Fruit fly (Drosophila melanogaster) whole organism, embryonic: ENCODE data around the gene Tace.

ENCODE experiments used
- Atf6 ChIP-seq: fragments of 200-800 bp; sonication (Bioruptor generic); IDR thresholded peaks from 2 replicates; pipeline ENCODE4 v1.3.6; 2022; ENCODE audit warnings: missing biosample characterization, missing genetic modification characterization
- B-H2 ChIP-seq: fragments of 200-800 bp; sonication (Bioruptor generic); optimal IDR thresholded peaks from 2 replicates; lab custom pipeline; 2018; ENCODE audit warnings: missing biosample characterization, mild to moderate bottlenecking, missing genetic modification characterization
- BEAF-32 ChIP-seq: fragments of 200-800 bp; sonication (Bioruptor generic); optimal IDR thresholded peaks from 3 replicates; lab custom pipeline; 2017; ENCODE audit warnings: missing biosample characterization, missing genetic modification characterization, mild to moderate bottlenecking, moderate library complexity, missing genetic modification reagents
- Bgb ChIP-seq: fragments of 200-800 bp; sonication (Bioruptor generic); IDR thresholded peaks from 2 replicates; pipeline ENCODE4 v1.3.6; 2022; ENCODE audit warnings: missing biosample characterization, missing genetic modification characterization; ENCODE audit not compliant: partially characterized antibody
- CG10267 ChIP-seq: fragments of 200-800 bp; sonication (Bioruptor generic); optimal IDR thresholded peaks from 2 replicates; lab custom pipeline; 2018; ENCODE audit warnings: missing biosample characterization, mild to moderate bottlenecking, missing genetic modification characterization, moderate library complexity
- CG12071 ChIP-seq: fragments of 200-800 bp; sonication (Bioruptor generic); optimal IDR thresholded peaks from 3 replicates; lab custom pipeline; 2018; ENCODE audit warnings: missing biosample characterization, mild to moderate bottlenecking, missing genetic modification characterization
- CG12744 ChIP-seq: fragments of 200-800 bp; sonication (Bioruptor generic); optimal IDR thresholded peaks from 2 replicates; lab custom pipeline; 2016; ENCODE audit warnings: missing biosample characterization, missing genetic modification characterization
- CG14710 ChIP-seq: fragments of 200-800 bp; sonication (Bioruptor generic); optimal IDR thresholded peaks from 3 replicates; lab custom pipeline; 2019; ENCODE audit warnings: missing biosample characterization, mild to moderate bottlenecking, missing genetic modification characterization, moderate library complexity
- CG14860 ChIP-seq: fragments of 200-800 bp; sonication (Bioruptor generic); IDR thresholded peaks from 3 replicates; pipeline ENCODE4 v1.3.6; 2022; ENCODE audit warnings: missing biosample characterization, missing genetic modification characterization; ENCODE audit not compliant: partially characterized antibody
- CG1603 ChIP-seq: fragments of 200-800 bp; sonication (Bioruptor generic); optimal IDR thresholded peaks from 2 replicates; lab custom pipeline; 2019; ENCODE audit warnings: missing biosample characterization, mild to moderate bottlenecking, missing genetic modification characterization, moderate library complexity
- CG2129 ChIP-seq: fragments of 200-800 bp; sonication (Bioruptor generic); IDR thresholded peaks from 2 replicates; pipeline ENCODE4 v1.3.6; 2022; ENCODE audit warnings: missing biosample characterization, missing genetic modification characterization; ENCODE audit not compliant: partially characterized antibody
- CG3163 ChIP-seq: fragments of 200-800 bp; sonication (Bioruptor generic); optimal IDR thresholded peaks from 3 replicates; lab custom pipeline; 2016; ENCODE audit warnings: missing biosample characterization, missing genetic modification characterization
- CG4282 ChIP-seq: fragments of 200-800 bp; sonication (Bioruptor generic); optimal IDR thresholded peaks from 2 replicates; lab custom pipeline; 2016; ENCODE audit warnings: missing biosample characterization, missing genetic modification characterization
- CG4617 ChIP-seq: fragments of 200-800 bp; sonication (Bioruptor generic); optimal IDR thresholded peaks from 3 replicates; lab custom pipeline; 2016; ENCODE audit warnings: missing biosample characterization, missing genetic modification characterization, borderline replicate concordance
- CG6791 ChIP-seq: fragments of 200-800 bp; sonication (Bioruptor generic); IDR thresholded peaks from 3 replicates; pipeline ENCODE4 v1.3.6; 2022; ENCODE audit warnings: missing biosample characterization, missing genetic modification characterization; ENCODE audit not compliant: partially characterized antibody
- CG8765 ChIP-seq: fragments of 200-800 bp; sonication (Bioruptor generic); IDR thresholded peaks from 2 replicates; pipeline ENCODE4 v1.3.6; 2022; ENCODE audit warnings: missing biosample characterization, missing genetic modification characterization
- Chrac-16 ChIP-seq: fragments of 200-800 bp; sonication (Bioruptor generic); optimal IDR thresholded peaks from 3 replicates; lab custom pipeline; 2016; ENCODE audit warnings: missing biosample characterization, missing genetic modification characterization
- Dfd ChIP-seq, 2 experiments: fragments of >200 bp; optimal IDR thresholded peaks; 2 replicates each; lab custom pipeline; 2017; ENCODE audit warnings: missing biosample characterization in 2 of 2, missing genetic modification characterization in 2 of 2
- Dll ChIP-seq: fragments of 200-800 bp; sonication (Bioruptor generic); IDR thresholded peaks from 4 replicates; pipeline ENCODE4 v1.3.6; 2022; ENCODE audit warnings: missing biosample characterization, missing genetic modification characterization; ENCODE audit not compliant: partially characterized antibody
- Dref ChIP-seq: fragments of 200-800 bp; sonication (Bioruptor generic); IDR thresholded peaks from 2 replicates; pipeline ENCODE4 v1.3.6; 2022; ENCODE audit warnings: missing biosample characterization, missing genetic modification characterization
- E2f2 ChIP-seq: fragments of 200-800 bp; sonication (Bioruptor generic); IDR thresholded peaks from 2 replicates; pipeline ENCODE4 v1.3.6; 2022; ENCODE audit warnings: missing biosample characterization, missing genetic modification characterization
- MBD-R2 ChIP-seq: fragments of 200-800 bp; sonication (Bioruptor generic); IDR thresholded peaks from 2 replicates; pipeline ENCODE4 v1.3.6; 2022; ENCODE audit warnings: missing biosample characterization, missing genetic modification characterization
- Meics ChIP-seq: fragments of 200-800 bp; sonication (Bioruptor generic); optimal IDR thresholded peaks from 2 replicates; lab custom pipeline; 2017; ENCODE audit warnings: missing biosample characterization, mild to moderate bottlenecking, missing genetic modification characterization
- Myb ChIP-seq: fragments of 200-800 bp; sonication (Bioruptor generic); optimal IDR thresholded peaks from 2 replicates; lab custom pipeline; 2016; ENCODE audit warnings: missing biosample characterization, missing genetic modification characterization
- Scr ChIP-seq: fragments of 200-800 bp; sonication (Bioruptor generic); IDR thresholded peaks from 2 replicates; pipeline ENCODE4 v1.3.6; 2022; ENCODE audit warnings: missing biosample characterization, missing genetic modification characterization; ENCODE audit not compliant: partially characterized antibody
- Sin3A ChIP-seq: fragments of >200 bp; optimal IDR thresholded peaks from 2 replicates; lab custom pipeline; 2018
- Sox102F ChIP-seq: fragments of 200-800 bp; sonication (Bioruptor generic); optimal IDR thresholded peaks from 2 replicates; lab custom pipeline; 2018; ENCODE audit warnings: missing biosample characterization, mild to moderate bottlenecking, missing genetic modification characterization, moderate library complexity
- Sry-δ ChIP-seq: fragments of 200-800 bp; sonication (Bioruptor generic); optimal IDR thresholded peaks from 2 replicates; lab custom pipeline; 2016; ENCODE audit warnings: missing biosample characterization, missing genetic modification characterization
- YL-1 ChIP-seq: fragments of 200-800 bp; sonication (Bioruptor generic); optimal IDR thresholded peaks from 3 replicates; lab custom pipeline; 2017; ENCODE audit warnings: missing biosample characterization, mild to moderate bottlenecking, missing genetic modification characterization
- aop ChIP-seq: fragments of 200-800 bp; sonication (Bioruptor generic); IDR thresholded peaks from 2 replicates; pipeline ENCODE4 v1.3.6; 2022; ENCODE audit warnings: missing biosample characterization, missing genetic modification characterization
- bbx ChIP-seq: fragments of 200-800 bp; sonication (Bioruptor generic); IDR thresholded peaks from 2 replicates; pipeline ENCODE4 v1.3.6; 2022; ENCODE audit warnings: missing biosample characterization, missing genetic modification characterization; ENCODE audit not compliant: partially characterized antibody
- hb ChIP-seq: fragments of 200-800 bp; sonication (Bioruptor generic); IDR thresholded peaks from 3 replicates; pipeline ENCODE4 v1.3.6; 2022; ENCODE audit warnings: missing biosample characterization, missing genetic modification characterization; ENCODE audit not compliant: partially characterized antibody
- hbn ChIP-seq: fragments of 200-800 bp; sonication (Bioruptor generic); IDR thresholded peaks from 2 replicates; pipeline ENCODE4 v1.3.6; 2022; ENCODE audit warnings: missing biosample characterization, missing genetic modification characterization; ENCODE audit not compliant: partially characterized antibody
- inv ChIP-seq: fragments of 200-800 bp; sonication (Bioruptor generic); IDR thresholded peaks from 2 replicates; pipeline ENCODE4 v1.3.6; 2022; ENCODE audit warnings: missing biosample characterization, missing genetic modification characterization; ENCODE audit not compliant: partially characterized antibody
- knrl ChIP-seq: fragments of 200-800 bp; sonication (Bioruptor generic); IDR thresholded peaks from 3 replicates; pipeline ENCODE4 v1.3.6; 2022; ENCODE audit warnings: missing biosample characterization, missing genetic modification characterization; ENCODE audit not compliant: partially characterized antibody
- nau ChIP-seq: fragments of 200-800 bp; sonication (Bioruptor generic); optimal IDR thresholded peaks from 3 replicates; lab custom pipeline; 2017; ENCODE audit warnings: missing biosample characterization, mild to moderate bottlenecking, missing genetic modification characterization, missing genetic modification reagents
- pho ChIP-seq: fragments of 200-800 bp; sonication (Bioruptor generic); optimal IDR thresholded peaks from 2 replicates; lab custom pipeline; 2016; ENCODE audit warnings: missing biosample characterization, missing genetic modification characterization
- phol ChIP-seq: fragments of 200-800 bp; sonication (Bioruptor generic); optimal IDR thresholded peaks from 3 replicates; lab custom pipeline; 2018; ENCODE audit warnings: missing biosample characterization, mild to moderate bottlenecking, missing genetic modification characterization, moderate library complexity
- pzg ChIP-seq: fragments of 200-800 bp; sonication (Bioruptor generic); optimal IDR thresholded peaks from 3 replicates; lab custom pipeline; 2018; ENCODE audit warnings: missing biosample characterization, mild to moderate bottlenecking, missing genetic modification characterization, moderate library complexity
- rib ChIP-seq: fragments of 200-800 bp; sonication (Bioruptor generic); IDR thresholded peaks from 2 replicates; pipeline ENCODE4 v1.3.6; 2022; ENCODE audit warnings: missing biosample characterization, missing genetic modification characterization
- sd ChIP-seq: fragments of 200-800 bp; sonication (Bioruptor generic); optimal IDR thresholded peaks from 3 replicates; lab custom pipeline; 2018; ENCODE audit warnings: missing biosample characterization, mild to moderate bottlenecking, missing genetic modification characterization, moderate library complexity
- sna ChIP-seq: fragments of 200-800 bp; sonication (Bioruptor generic); IDR thresholded peaks from 2 replicates; pipeline ENCODE4 v1.3.6; 2022; ENCODE audit warnings: missing biosample characterization, missing genetic modification characterization; ENCODE audit not compliant: partially characterized antibody
- sob ChIP-seq: fragments of 200-800 bp; sonication (Bioruptor generic); IDR thresholded peaks from 2 replicates; pipeline ENCODE4 v1.3.6; 2022; ENCODE audit warnings: missing biosample characterization, missing genetic modification characterization
- stc ChIP-seq: fragments of 200-800 bp; sonication (Bioruptor generic); IDR thresholded peaks from 2 replicates; pipeline ENCODE4 v1.3.6; 2022; ENCODE audit warnings: missing biosample characterization, missing genetic modification characterization
- stwl ChIP-seq: fragments of 200-800 bp; sonication (Bioruptor generic); optimal IDR thresholded peaks from 3 replicates; lab custom pipeline; 2018; ENCODE audit warnings: missing biosample characterization, mild to moderate bottlenecking, missing genetic modification characterization, moderate library complexity
- tna ChIP-seq: fragments of 200-800 bp; sonication (Bioruptor generic); IDR thresholded peaks from 2 replicates; pipeline ENCODE4 v1.3.6; 2022; ENCODE audit warnings: missing biosample characterization, missing genetic modification characterization; ENCODE audit not compliant: partially characterized antibody
- vnd ChIP-seq: fragments of 200-800 bp; sonication (Bioruptor generic); IDR thresholded peaks from 3 replicates; pipeline ENCODE4 v1.3.6; 2022; ENCODE audit warnings: missing biosample characterization, missing genetic modification characterization; ENCODE audit not compliant: partially characterized antibody
- yki ChIP-seq: fragments of >200 bp; optimal IDR thresholded peaks from 3 replicates; lab custom pipeline; 2018
- zen2 ChIP-seq: fragments of 200-800 bp; sonication (Bioruptor generic); IDR thresholded peaks from 3 replicates; pipeline ENCODE4 v1.3.6; 2022; ENCODE audit warnings: missing biosample characterization, missing genetic modification characterization; ENCODE audit not compliant: partially characterized antibody

The Tace gene

DNA sequence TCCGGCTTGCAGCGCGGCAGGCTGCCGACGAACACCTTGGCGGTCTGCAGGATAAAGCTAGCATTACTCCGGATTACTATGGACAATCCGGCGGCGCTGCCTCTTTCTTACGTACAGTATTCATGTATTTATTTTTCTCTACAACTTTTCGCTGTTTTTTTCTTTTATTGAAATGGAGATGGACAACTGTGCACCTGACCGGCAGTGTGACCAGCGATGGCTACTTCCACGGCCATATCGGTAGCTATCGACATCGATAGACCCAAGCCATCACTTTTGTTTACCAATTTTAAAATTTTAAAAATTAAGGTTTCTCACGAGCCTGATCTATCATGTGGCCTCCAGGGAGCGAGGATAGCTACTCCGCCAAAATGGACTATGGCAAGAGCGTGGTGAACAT is 5.3 kb upstream of the Tace start, which contains the start of the genes CG7903 and Sas-6 (continued):
- TF ChIP-seq knrl (GFP tag; lab: Robert Waterston, UW) (peak; percentile 67), B-H2 (GFP tag; lab: Kevin White, UChicago) (no peak), MBD-R2 (GFP tag; lab: Robert Waterston, UW) (peak; percentile 94), Dll (GFP tag; lab: Robert Waterston, UW) (peak; percentile 73), Sry-δ (GFP tag; lab: Kevin White, UChicago) (peak; percentile 94), Myb (GFP tag; lab: Kevin White, UChicago) (peak; percentile 62), CG14710 (tag; lab: Kevin White, UChicago) (peak; percentile 33), CG3163 (GFP tag; lab: Kevin White, UChicago) (no peak), Chrac-16 (GFP tag; lab: Kevin White, UChicago) (no peak), phol (tag; lab: Kevin White, UChicago) (peak; percentile 63), Bgb (GFP tag; lab: Robert Waterston, UW) (peak; percentile 85), tna (GFP tag; lab: Robert Waterston, UW) (peak; percentile 43; the same call in 1 of the 2 replicates), pzg (GFP tag; lab: Kevin White, UChicago) (peak; percentile 74), Sox102F (GFP tag; lab: Kevin White, UChicago) (no peak), CG12744 (GFP tag; lab: Kevin White, UChicago) (no peak), sna (peak; percentile 60), rib (GFP tag; lab: Robert Waterston, UW) (no peak), Scr (GFP tag; lab: Robert Waterston, UW) (peak; percentile 75), Atf6 (GFP tag; lab: Robert Waterston, UW) (no peak), nau (GFP tag; lab: Kevin White, UChicago) (no peak), inv (GFP tag; lab: Robert Waterston, UW) (peak; percentile 66; the same call in 1 of the 2 replicates), bbx (GFP tag; lab: Robert Waterston, UW) (peak; percentile 77), CG1603 (tag; lab: Kevin White, UChicago) (peak; percentile 31), pho (GFP tag; lab: Kevin White, UChicago) (no peak), CG6791 (GFP tag; lab: Robert Waterston, UW) (peak; percentile 88), hb (GFP tag; lab: Robert Waterston, UW) (peak; percentile 70; the same call in 1 of the 3 replicates), CG4617 (GFP tag; lab: Kevin White, UChicago) (peak; percentile 81), aop (GFP tag; lab: Robert Waterston, UW) (no peak), CG12071 (GFP tag; lab: Kevin White, UChicago) (no peak), Meics (peak; percentile 92), CG8765 (GFP tag; lab: Robert Waterston, UW) (no peak), Dfd (GFP tag; optimal IDR thresholded peaks at IDR 0.05; lab: Kevin White, UChicago) (no peak), stc (GFP tag; lab: Robert Waterston, UW) (no peak), sd (tag; lab: Kevin White, UChicago) (no peak), vnd (GFP tag; lab: Robert Waterston, UW) (peak; percentile 63), CG14860 (GFP tag; lab: Robert Waterston, UW) (peak; percentile 61), yki (lab: Kevin White, UChicago) (no peak), Sin3A (lab: Kevin White, UChicago) (peak; percentile 63), CG2129 (GFP tag; lab: Robert Waterston, UW) (peak; percentile 22; the same call in 1 of the 2 replicates), YL-1 (peak; percentile 42), E2f2 (GFP tag; lab: Robert Waterston, UW) (peak; percentile 79), Dref (GFP tag; lab: Robert Waterston, UW) (peak; percentile 89), CG10267 (peak; percentile 2), zen2 (peak; percentile 48; the same call in 1 of the 3 replicates), stwl (tag; lab: Kevin White, UChicago) (peak; percentile 56), sob (GFP tag; lab: Robert Waterston, UW) (0 out of 2 replicates have a peak, but pooled peaks have one; percentile 26), hbn (GFP tag; lab: Robert Waterston, UW) (peak; percentile 72), BEAF-32 (GFP tag; lab: Kevin White, UChicago) (peak; percentile 73), CG4282 (GFP tag; lab: Kevin White, UChicago) (no peak)
